Fruit fly (Drosophila melanogaster) S2 (cell line): ENCODE data around the gene Hel89B.

Experiments used
- CG8478 ChIP-seq: fragments of >200 bp; optimal IDR thresholded peaks from 2 replicates; lab custom pipeline; 2018
- CTCF ChIP-seq, 2 experiments: fragments of >200 bp; optimal IDR thresholded peaks; 2 replicates each; lab custom pipeline; 2018

DNA sequence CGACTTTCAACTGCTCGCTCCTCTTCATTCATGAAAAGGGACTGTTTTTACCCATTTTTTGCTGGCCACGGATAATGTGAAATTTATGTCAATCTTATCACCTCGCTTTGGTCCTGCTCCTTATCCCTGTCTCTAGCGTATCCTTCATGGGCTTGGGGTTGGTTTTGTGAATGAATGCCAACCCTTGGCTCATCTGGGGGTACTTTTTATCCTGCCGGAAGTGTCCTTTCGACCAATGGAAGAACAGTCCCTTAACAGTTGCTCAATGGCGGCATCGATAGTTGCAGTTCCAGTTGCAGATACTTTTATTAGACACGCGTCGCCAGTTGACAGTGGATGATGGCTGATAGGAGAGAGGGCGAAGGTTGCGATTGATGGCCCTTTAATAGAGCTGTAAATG is 40.5 kb downstream of the Hel89B start:
- TF ChIP-seq CG8478 (lab: Kevin White, UChicago) (no peak), CTCF (optimal IDR thresholded peaks at IDR 0.05; lab: Kevin White, UChicago) (no peak)
